Worm (Caenorhabditis elegans): ENCODE data around the gene T12A2.21.

- TF ChIP-seq dve-1 (tag; optimal IDR thresholded peaks at IDR 0.05; ENCODE audit: insufficient read depth) (no peak), nhr-28 (tag; optimal IDR thresholded peaks at IDR 0.05) (no peak), nhr-76 (tag; optimal IDR thresholded peaks at IDR 0.05) (no peak)
These were observed 26.2 kb downstream of the T12A2.21 start for ce11 chrIII:6210215-6210822.
